Worm (Caenorhabditis elegans) whole organism, L3 larva: ENCODE measurements around the gene F37C4.6.

Source experiments
- daf-12 ChIP-seq: fragments of 150-350 bp; optimal IDR thresholded peaks from 2 replicates; lab custom pipeline; 2014; ENCODE audit warnings: missing biosample characterization, missing genetic modification reagents, missing genetic modification characterization
- elt-3 ChIP-seq, 3 experiments: fragments of 150-350 bp in 1 of 3; sonication (generic microtip) in 2 of 3; optimal IDR thresholded peaks; 2 replicates in 2 of 3; 4 replicates in 1 of 3; lab custom pipeline; 2014 to 2017; ENCODE audit warnings: missing biosample characterization in 3 of 3, missing genetic modification characterization in 3 of 3
- fos-1 ChIP-seq: fragments of 150-350 bp; optimal IDR thresholded peaks from 2 replicates; lab custom pipeline; 2014; ENCODE audit warnings: missing biosample characterization, missing genetic modification characterization
- lin-39 ChIP-seq: fragments of 150-350 bp; optimal IDR thresholded peaks from 2 replicates; lab custom pipeline; 2018; ENCODE audit warnings: missing biosample characterization, missing genetic modification reagents, missing genetic modification characterization
- nhr-77 ChIP-seq: fragments of 150-350 bp; optimal IDR thresholded peaks from 2 replicates; lab custom pipeline; 2014; ENCODE audit warnings: missing biosample characterization, missing genetic modification characterization

- TF ChIP-seq elt-3 (tag; optimal IDR thresholded peaks at IDR 0.05; lab: Kevin White, UChicago): no peak
- TF ChIP-seq nhr-77 (tag; lab: Kevin White, UChicago): no peak
- no peak for TF ChIP-seq fos-1 (tag; lab: Kevin White, UChicago)
- TF ChIP-seq daf-12 (tag; lab: Kevin White, UChicago): no peak
- no peak for TF ChIP-seq lin-39 (tag; lab: Kevin White, UChicago)
Observed at ce11 chrIV:3869875-3870274, 8.3 kb downstream of the F37C4.6 start.
